Worm (Caenorhabditis elegans) whole organism, L2 larva: ENCODE data around the gene mvb-12.

ENCODE experiments used
- R02D3.7 ChIP-seq: fragments of 150-350 bp; optimal IDR thresholded peaks from 2 replicates; lab custom pipeline; 2014; ENCODE audit warnings: missing biosample characterization, missing genetic modification characterization
- ZK546.5 ChIP-seq: sonication (generic microtip); optimal IDR thresholded peaks from 2 replicates; lab custom pipeline; 2017; ENCODE audit warnings: missing biosample characterization, missing genetic modification characterization
- egl-27 ChIP-seq: sonication (generic microtip); optimal IDR thresholded peaks from 3 replicates; lab custom pipeline; 2017; ENCODE audit warnings: missing biosample characterization, missing genetic modification reagents, missing genetic modification characterization
- gmeb-1 ChIP-seq: fragments of 150-350 bp; optimal IDR thresholded peaks from 2 replicates; lab custom pipeline; 2014; ENCODE audit warnings: missing biosample characterization, missing genetic modification characterization
- mdl-1 ChIP-seq, 2 experiments: fragments of 150-350 bp in 1 of 2; sonication (generic microtip) in 1 of 2; optimal IDR thresholded peaks; 2 replicates each; lab custom pipeline; 2017; ENCODE audit warnings: missing biosample characterization in 2 of 2, missing genetic modification characterization in 2 of 2
- nhr-25 ChIP-seq: fragments of 150-350 bp; sonication (generic microtip); optimal IDR thresholded peaks from 3 replicates; lab custom pipeline; 2014; ENCODE audit warnings: missing biosample characterization, missing genetic modification characterization
- sem-4 ChIP-seq: fragments of 150-350 bp; optimal IDR thresholded peaks from 2 replicates; lab custom pipeline; 2014; ENCODE audit warnings: missing biosample characterization, missing genetic modification reagents, missing genetic modification characterization
- unc-39 ChIP-seq: fragments of 150-350 bp; optimal IDR thresholded peaks from 2 replicates; lab custom pipeline; 2014; ENCODE audit warnings: missing biosample characterization, missing genetic modification characterization
- ztf-11 ChIP-seq: sonication (generic microtip); optimal IDR thresholded peaks from 2 replicates; lab custom pipeline; 2017; ENCODE audit warnings: missing biosample characterization, missing genetic modification characterization

- TF ChIP-seq unc-39 (tag; lab: Kevin White, UChicago) (no peak), ztf-11 (tag; lab: Kevin White, UChicago) (no peak), mdl-1 (tag; optimal IDR thresholded peaks at IDR 0.05; lab: Kevin White, UChicago) (no peak), sem-4 (tag; lab: Kevin White, UChicago) (no peak), nhr-25 (tag; lab: Kevin White, UChicago) (no peak), R02D3.7 (no peak), ZK546.5 (tag; lab: Kevin White, UChicago) (no peak), egl-27 (no peak), gmeb-1 (tag; lab: Kevin White, UChicago) (peak; percentile 39)
Measured at ce11 chrIV:7844333-7844973, 14.1 kb downstream of the mvb-12 start.
